Fruit fly (Drosophila melanogaster) whole organism, embryonic: ENCODE results near the gene CG10376.

ENCODE experiments used
- Abd-B ChIP-seq: fragments of 200-800 bp; sonication (Bioruptor generic); optimal IDR thresholded peaks from 2 replicates; lab custom pipeline; 2018; ENCODE audit warnings: missing biosample characterization, mild to moderate bottlenecking, missing genetic modification characterization, moderate library complexity
- Ada2b ChIP-seq: fragments of 200-800 bp; sonication (Bioruptor generic); IDR thresholded peaks from 2 replicates; pipeline ENCODE4 v1.3.6; 2022; ENCODE audit warnings: missing biosample characterization, missing genetic modification characterization
- Atf3 ChIP-seq: fragments of 200-800 bp; sonication (Bioruptor generic); optimal IDR thresholded peaks from 3 replicates; lab custom pipeline; 2016; ENCODE audit warnings: missing biosample characterization, missing genetic modification characterization
- CG10654 ChIP-seq: fragments of 200-800 bp; sonication (Bioruptor generic); optimal IDR thresholded peaks from 2 replicates; lab custom pipeline; 2016; ENCODE audit warnings: missing biosample characterization, missing genetic modification characterization
- CG11085 ChIP-seq: fragments of 200-800 bp; sonication (Bioruptor generic); IDR thresholded peaks from 2 replicates; pipeline ENCODE4 v1.3.6; 2022; ENCODE audit warnings: missing biosample characterization, missing genetic modification characterization
- CG11504 ChIP-seq: fragments of 200-800 bp; sonication (Bioruptor generic); optimal IDR thresholded peaks from 3 replicates; lab custom pipeline; 2019; ENCODE audit warnings: missing biosample characterization, mild to moderate bottlenecking, missing genetic modification characterization, moderate library complexity
- CG11723 ChIP-seq: fragments of 200-800 bp; sonication (Bioruptor generic); optimal IDR thresholded peaks from 2 replicates; lab custom pipeline; 2017; ENCODE audit warnings: missing biosample characterization, mild to moderate bottlenecking, missing genetic modification characterization
- CG1529 ChIP-seq: fragments of 200-800 bp; sonication (Bioruptor generic); optimal IDR thresholded peaks from 3 replicates; lab custom pipeline; 2018; ENCODE audit warnings: missing biosample characterization, missing genetic modification characterization
- CG17912 ChIP-seq: fragments of 200-800 bp; sonication (Bioruptor generic); optimal IDR thresholded peaks from 2 replicates; lab custom pipeline; 2018; ENCODE audit warnings: missing biosample characterization, mild to moderate bottlenecking, missing genetic modification characterization
- CG1832 ChIP-seq: fragments of 200-800 bp; sonication (Bioruptor generic); optimal IDR thresholded peaks from 2 replicates; lab custom pipeline; 2017; ENCODE audit warnings: missing biosample characterization, mild to moderate bottlenecking, missing genetic modification characterization, inconsistent platforms
- CG2712 ChIP-seq: fragments of 200-800 bp; optimal IDR thresholded peaks from 3 replicates; lab custom pipeline; 2019; ENCODE audit warnings: missing biosample characterization, mild to moderate bottlenecking, missing genetic modification characterization, moderate library complexity
- CG2889 ChIP-seq: fragments of 200-800 bp; sonication (Bioruptor generic); IDR thresholded peaks from 3 replicates; pipeline ENCODE4 v1.3.6; 2022; ENCODE audit warnings: missing biosample characterization, missing genetic modification characterization
- CG32767 ChIP-seq: fragments of 200-800 bp; sonication (Bioruptor generic); IDR thresholded peaks from 2 replicates; pipeline ENCODE4 v1.3.6; 2022; ENCODE audit warnings: missing biosample characterization, missing genetic modification characterization
- CG6654 ChIP-seq: fragments of 200-800 bp; sonication (Bioruptor generic); optimal IDR thresholded peaks from 2 replicates; lab custom pipeline; 2017; ENCODE audit warnings: missing biosample characterization, mild to moderate bottlenecking, missing genetic modification characterization
- CG7271 ChIP-seq: fragments of 200-800 bp; sonication (Bioruptor generic); optimal IDR thresholded peaks from 2 replicates; lab custom pipeline; 2018; ENCODE audit warnings: missing biosample characterization, mild to moderate bottlenecking, missing genetic modification characterization, moderate library complexity
- CG7963 ChIP-seq: fragments of 200-800 bp; sonication (Bioruptor generic); IDR thresholded peaks from 3 replicates; pipeline ENCODE4 v1.3.6; 2022; ENCODE audit warnings: missing biosample characterization, missing genetic modification characterization; ENCODE audit not compliant: partially characterized antibody
- CG8281 ChIP-seq: fragments of 200-800 bp; sonication (Bioruptor generic); optimal IDR thresholded peaks from 2 replicates; lab custom pipeline; 2018; ENCODE audit warnings: missing biosample characterization, mild to moderate bottlenecking, missing genetic modification characterization, moderate library complexity
- CG8388 ChIP-seq: fragments of 200-800 bp; sonication (Bioruptor generic); optimal IDR thresholded peaks from 2 replicates; lab custom pipeline; 2019; ENCODE audit warnings: missing biosample characterization, mild to moderate bottlenecking, missing genetic modification characterization, moderate library complexity
- E2f1 ChIP-seq: fragments of 200-800 bp; sonication (Bioruptor generic); IDR thresholded peaks from 2 replicates; pipeline ENCODE4 v1.3.6; 2022; ENCODE audit warnings: missing biosample characterization, missing genetic modification characterization
- Eip74EF ChIP-seq, 2 experiments: fragments of 200-800 bp in 1 of 2; fragments of >200 bp in 1 of 2; sonication (Bioruptor generic) in 1 of 2; optimal IDR thresholded peaks; 2 replicates each; lab custom pipeline; 2017 to 2019; ENCODE audit warnings: missing biosample characterization in 2 of 2, missing genetic modification characterization in 2 of 2, mild to moderate bottlenecking in 1 of 2, moderate library complexity in 1 of 2
- Fer2 ChIP-seq: fragments of 200-800 bp; sonication (Bioruptor generic); optimal IDR thresholded peaks from 2 replicates; lab custom pipeline; 2018; ENCODE audit warnings: missing biosample characterization, mild to moderate bottlenecking, missing genetic modification characterization, moderate library complexity
- HLHmδ ChIP-seq: fragments of 200-800 bp; sonication (Bioruptor generic); optimal IDR thresholded peaks from 2 replicates; lab custom pipeline; 2018; ENCODE audit warnings: missing biosample characterization, mild to moderate bottlenecking, missing genetic modification characterization, moderate library complexity
- Hmx ChIP-seq: fragments of 200-800 bp; sonication (Bioruptor generic); optimal IDR thresholded peaks from 2 replicates; lab custom pipeline; 2016; ENCODE audit warnings: missing biosample characterization, missing genetic modification characterization
- Kr ChIP-seq: fragments of 200-800 bp; sonication (Bioruptor generic); optimal IDR thresholded peaks from 2 replicates; lab custom pipeline; 2017; ENCODE audit warnings: missing biosample characterization, mild to moderate bottlenecking, missing genetic modification characterization
- Lpt ChIP-seq: fragments of >200 bp; optimal IDR thresholded peaks from 2 replicates; lab custom pipeline; 2018; ENCODE audit warnings: missing biosample characterization, missing genetic modification characterization
- Mad ChIP-seq: fragments of 200-800 bp; sonication (Bioruptor generic); optimal IDR thresholded peaks from 2 replicates; lab custom pipeline; 2016; ENCODE audit warnings: missing biosample characterization, missing genetic modification characterization
- NC2α ChIP-seq: fragments of 200-800 bp; sonication (Bioruptor generic); optimal IDR thresholded peaks from 2 replicates; lab custom pipeline; 2016; ENCODE audit warnings: missing biosample characterization, missing genetic modification characterization
- NK7.1 ChIP-seq: fragments of 200-800 bp; sonication (Bioruptor generic); optimal IDR thresholded peaks from 3 replicates; lab custom pipeline; 2016; ENCODE audit warnings: missing biosample characterization, missing genetic modification characterization
- Side ChIP-seq: fragments of 200-800 bp; sonication (Bioruptor generic); optimal IDR thresholded peaks from 2 replicates; lab custom pipeline; 2016; ENCODE audit warnings: missing biosample characterization, missing genetic modification characterization
- Ssrp ChIP-seq: fragments of 200-800 bp; sonication (Bioruptor generic); optimal IDR thresholded peaks from 2 replicates; lab custom pipeline; 2018; ENCODE audit warnings: missing biosample characterization, mild to moderate bottlenecking, missing genetic modification characterization, moderate library complexity
- Usf ChIP-seq: fragments of 200-800 bp; sonication (Bioruptor generic); optimal IDR thresholded peaks from 2 replicates; lab custom pipeline; 2017; ENCODE audit warnings: missing genotype, missing biosample characterization, missing genetic modification characterization
- Xbp1 ChIP-seq: fragments of 200-800 bp; sonication (Bioruptor generic); optimal IDR thresholded peaks from 3 replicates; lab custom pipeline; 2016; ENCODE audit warnings: missing biosample characterization, mild to moderate bottlenecking, missing genetic modification characterization
- bab2 ChIP-seq: fragments of 200-800 bp; sonication (Bioruptor generic); optimal IDR thresholded peaks from 2 replicates; lab custom pipeline; 2016; ENCODE audit warnings: missing biosample characterization, missing genetic modification characterization
- btn ChIP-seq: fragments of 200-800 bp; sonication (Bioruptor generic); optimal IDR thresholded peaks from 2 replicates; lab custom pipeline; 2016; ENCODE audit warnings: missing biosample characterization, missing genetic modification characterization
- dimm ChIP-seq: fragments of 200-800 bp; sonication (Bioruptor generic); IDR thresholded peaks from 2 replicates; pipeline ENCODE4 v1.3.6; 2022; ENCODE audit warnings: missing biosample characterization, missing genetic modification characterization
- dmrt99B ChIP-seq: fragments of 200-800 bp; sonication (Bioruptor generic); optimal IDR thresholded peaks from 2 replicates; lab custom pipeline; 2018; ENCODE audit warnings: missing biosample characterization, mild to moderate bottlenecking, missing genetic modification characterization, moderate library complexity
- fu2 ChIP-seq: fragments of 200-800 bp; sonication (Bioruptor generic); optimal IDR thresholded peaks from 2 replicates; lab custom pipeline; 2016; ENCODE audit warnings: missing biosample characterization, missing genetic modification characterization
- gcm ChIP-seq: fragments of 200-800 bp; sonication (Bioruptor generic); optimal IDR thresholded peaks from 2 replicates; lab custom pipeline; 2019; ENCODE audit warnings: missing biosample characterization, mild to moderate bottlenecking, missing genetic modification characterization, moderate library complexity
- grau ChIP-seq: fragments of 200-800 bp; optimal IDR thresholded peaks from 3 replicates; lab custom pipeline; 2019; ENCODE audit warnings: missing biosample characterization, mild to moderate bottlenecking, missing genetic modification characterization, moderate library complexity
- ham ChIP-seq: fragments of 200-800 bp; sonication (Bioruptor generic); IDR thresholded peaks from 2 replicates; pipeline ENCODE4 v1.3.6; 2022; ENCODE audit warnings: missing biosample characterization, missing genetic modification characterization
- inv ChIP-seq: fragments of 200-800 bp; sonication (Bioruptor generic); IDR thresholded peaks from 2 replicates; pipeline ENCODE4 v1.3.6; 2022; ENCODE audit warnings: missing biosample characterization, missing genetic modification characterization; ENCODE audit not compliant: partially characterized antibody
- maf-S ChIP-seq: fragments of 200-800 bp; sonication (Bioruptor generic); optimal IDR thresholded peaks from 2 replicates; lab custom pipeline; 2016; ENCODE audit warnings: missing biosample characterization, missing genetic modification characterization
- nerfin-1 ChIP-seq: fragments of 200-800 bp; sonication (Bioruptor generic); optimal IDR thresholded peaks from 3 replicates; lab custom pipeline; 2019; ENCODE audit warnings: missing biosample characterization, mild to moderate bottlenecking, missing genetic modification characterization, moderate library complexity
- pita ChIP-seq: fragments of 200-800 bp; sonication (Bioruptor generic); optimal IDR thresholded peaks from 2 replicates; lab custom pipeline; 2017; ENCODE audit warnings: missing biosample characterization, mild to moderate bottlenecking, missing genetic modification characterization
- sc ChIP-seq, 3 experiments: fragments of >200 bp in 2 of 3; fragments of 200-800 bp in 1 of 3; sonication (Bioruptor generic) in 1 of 3; optimal IDR thresholded peaks; 2 replicates in 2 of 3; 3 replicates in 1 of 3; lab custom pipeline; 2017; ENCODE audit warnings: mild to moderate bottlenecking in 1 of 3, missing biosample characterization in 1 of 3, missing genetic modification characterization in 1 of 3, missing genetic modification reagents in 1 of 3
- trem ChIP-seq: fragments of 200-800 bp; optimal IDR thresholded peaks from 3 replicates; lab custom pipeline; 2019; ENCODE audit warnings: missing biosample characterization, mild to moderate bottlenecking, missing genetic modification characterization, moderate library complexity
- trh ChIP-seq: fragments of 200-800 bp; sonication (Bioruptor generic); optimal IDR thresholded peaks from 2 replicates; lab custom pipeline; 2016; ENCODE audit warnings: missing biosample characterization, missing genetic modification characterization
- vfl ChIP-seq: fragments of 200-800 bp; sonication (Bioruptor generic); optimal IDR thresholded peaks from 2 replicates; lab custom pipeline; 2016; ENCODE audit warnings: missing biosample characterization, missing genetic modification characterization
- yki ChIP-seq: fragments of >200 bp; optimal IDR thresholded peaks from 3 replicates; lab custom pipeline; 2018

Gene CG10376

dm6 chr2L:18708239-18708891, 5.5 kb upstream of the CG10376 start, which contains the start of the genes Faf2 and Grip71 (continued):
- TF ChIP-seq ham (GFP tag; lab: Robert Waterston, UW) (peak; percentile 82), gcm (GFP tag; lab: Kevin White, UChicago) (peak; percentile 59), Kr (GFP tag; lab: Kevin White, UChicago) (no peak), Xbp1 (GFP tag; lab: Kevin White, UChicago) (peak; percentile 97), pita (GFP tag; lab: Kevin White, UChicago) (no peak), dimm (GFP tag; lab: Robert Waterston, UW) (peak; percentile 82), inv (no peak; the same call in 1 of the 2 replicates), Fer2 (peak; percentile 81), CG1529 (GFP tag; lab: Kevin White, UChicago) (peak; percentile 58), E2f1 (peak; percentile 93), Eip74EF (GFP tag; optimal IDR thresholded peaks at IDR 0.05; lab: Kevin White, UChicago) (peak; percentile 48 to 86), trh (GFP tag; lab: Kevin White, UChicago) (peak; percentile 85), CG32767 (GFP tag; lab: Robert Waterston, UW) (peak; percentile 83), CG8388 (GFP tag; lab: Kevin White, UChicago) (peak; percentile 85), grau (tag; lab: Kevin White, UChicago) (peak; percentile 89), NC2α (peak; percentile 32), Atf3 (GFP tag; lab: Kevin White, UChicago) (peak; percentile 82), Side (GFP tag; lab: Kevin White, UChicago) (peak; percentile 65), CG11085 (peak; percentile 95), Mad (GFP tag; lab: Kevin White, UChicago) (peak; percentile 91), CG7963 (GFP tag; lab: Robert Waterston, UW) (no peak), CG11504 (peak; percentile 90), NK7.1 (GFP tag; lab: Kevin White, UChicago) (peak; percentile 36), dmrt99B (peak; percentile 85), CG11723 (peak; percentile 75), Usf (GFP tag; lab: Kevin White, UChicago) (peak; percentile 87), Ssrp (tag; lab: Kevin White, UChicago) (peak; percentile 95), Ada2b (GFP tag; lab: Robert Waterston, UW) (peak; percentile 92), HLHmδ (GFP tag; lab: Kevin White, UChicago) (no peak), CG8281 (tag; lab: Kevin White, UChicago) (peak; percentile 63), yki (lab: Kevin White, UChicago) (no peak), bab2 (peak; percentile 89), nerfin-1 (tag; lab: Kevin White, UChicago) (peak; percentile 82), CG7271 (tag; lab: Kevin White, UChicago) (peak; percentile 71), Abd-B (GFP tag; lab: Kevin White, UChicago) (peak; percentile 98), CG1832 (GFP tag; lab: Kevin White, UChicago) (no peak), CG10654 (GFP tag; lab: Kevin White, UChicago) (peak; percentile 92), sc (optimal IDR thresholded peaks at IDR 0.05; lab: Kevin White, UChicago) (no peak), sc (GFP tag; optimal IDR thresholded peaks at IDR 0.05; lab: Kevin White, UChicago) (peak; percentile 67), CG2712 (peak; percentile 96), vfl (GFP tag; lab: Kevin White, UChicago) (peak; percentile 76), Lpt (GFP tag; lab: Kevin White, UChicago) (no peak), fu2 (peak; percentile 69), trem (tag; lab: Kevin White, UChicago) (peak; percentile 93), btn (GFP tag; lab: Kevin White, UChicago) (no peak), Hmx (GFP tag; lab: Kevin White, UChicago) (peak; percentile 66), CG2889 (peak; percentile 91), maf-S (GFP tag; lab: Kevin White, UChicago) (peak; percentile 81), CG17912 (GFP tag; lab: Kevin White, UChicago) (peak; percentile 62), CG6654 (GFP tag; lab: Kevin White, UChicago) (peak; percentile 35)
